Fruit fly (Drosophila melanogaster) whole organism, pupa: ENCODE data around the gene Gr93a.

Experiments used
- CG10348 ChIP-seq: fragments of 200-800 bp; sonication (Bioruptor generic); IDR thresholded peaks from 2 replicates; pipeline ENCODE4 v1.3.6; 2022; ENCODE audit warnings: missing biosample characterization, missing genetic modification characterization
- CG12605 ChIP-seq: fragments of 200-800 bp; sonication (Bioruptor generic); IDR thresholded peaks from 2 replicates; pipeline ENCODE4 v1.3.6; 2022; ENCODE audit warnings: missing biosample characterization, missing genetic modification characterization
- CG13204 ChIP-seq: fragments of 200-800 bp; sonication (Bioruptor generic); optimal IDR thresholded peaks from 2 replicates; lab custom pipeline; 2018; ENCODE audit warnings: missing biosample characterization, mild to moderate bottlenecking, missing genetic modification characterization, moderate library complexity
- CG14655 ChIP-seq: fragments of 200-800 bp; sonication (Bioruptor generic); optimal IDR thresholded peaks from 3 replicates; lab custom pipeline; 2017; ENCODE audit warnings: mild to moderate bottlenecking, missing biosample characterization, missing genetic modification reagents, missing genetic modification characterization
- CG15710 ChIP-seq: fragments of 200-800 bp; sonication (Bioruptor generic); optimal IDR thresholded peaks from 2 replicates; lab custom pipeline; 2018; ENCODE audit warnings: missing biosample characterization, mild to moderate bottlenecking, missing genetic modification characterization, moderate library complexity
- CG17806 ChIP-seq: fragments of 200-800 bp; sonication (Bioruptor generic); optimal IDR thresholded peaks from 2 replicates; lab custom pipeline; 2018; ENCODE audit warnings: missing biosample characterization, mild to moderate bottlenecking, missing genetic modification characterization, moderate library complexity
- CG32121 ChIP-seq: fragments of 200-800 bp; sonication (Bioruptor generic); IDR thresholded peaks from 2 replicates; pipeline ENCODE4 v1.3.6; 2022; ENCODE audit warnings: missing biosample characterization, missing genetic modification characterization
- CG34367 ChIP-seq: fragments of 200-800 bp; sonication (Bioruptor generic); optimal IDR thresholded peaks from 2 replicates; lab custom pipeline; 2018; ENCODE audit warnings: missing biosample characterization, mild to moderate bottlenecking, missing genetic modification characterization
- CG4496 ChIP-seq: fragments of 200-800 bp; sonication (Bioruptor generic); IDR thresholded peaks from 3 replicates; pipeline ENCODE4 v1.3.6; 2022; ENCODE audit warnings: missing biosample characterization, missing genetic modification characterization
- CG8159 ChIP-seq: fragments of 200-800 bp; sonication (Bioruptor generic); optimal IDR thresholded peaks from 3 replicates; lab custom pipeline; 2018; ENCODE audit warnings: missing biosample characterization, mild to moderate bottlenecking, missing genetic modification characterization, moderate library complexity
- CG8301 ChIP-seq: fragments of 200-800 bp; sonication (Bioruptor generic); optimal IDR thresholded peaks from 2 replicates; lab custom pipeline; 2018; ENCODE audit warnings: missing biosample characterization, mild to moderate bottlenecking, missing genetic modification characterization
- CG9948 ChIP-seq: fragments of 200-800 bp; sonication (Bioruptor generic); optimal IDR thresholded peaks from 2 replicates; lab custom pipeline; 2018; ENCODE audit warnings: missing biosample characterization, mild to moderate bottlenecking, missing genetic modification characterization, moderate library complexity
- D1 ChIP-seq: fragments of 200-800 bp; sonication (Bioruptor generic); optimal IDR thresholded peaks from 2 replicates; lab custom pipeline; 2018; ENCODE audit warnings: missing biosample characterization, mild to moderate bottlenecking, missing genetic modification characterization, moderate library complexity
- EcR ChIP-seq: fragments of 200-800 bp; sonication (Bioruptor generic); optimal IDR thresholded peaks from 3 replicates; lab custom pipeline; 2019; ENCODE audit warnings: missing biosample characterization, missing genetic modification characterization, mild to moderate bottlenecking, moderate library complexity, missing genetic modification reagents
- Ets98B ChIP-seq: fragments of 200-800 bp; sonication (Bioruptor generic); IDR thresholded peaks from 2 replicates; pipeline ENCODE4 v1.3.6; 2022; ENCODE audit warnings: missing biosample characterization, missing genetic modification characterization
- Pif1A ChIP-seq: fragments of 200-800 bp; sonication (Bioruptor generic); optimal IDR thresholded peaks from 3 replicates; lab custom pipeline; 2016; ENCODE audit warnings: missing biosample characterization, missing genetic modification characterization
- Pif1B ChIP-seq: fragments of 200-800 bp; sonication (Bioruptor generic); optimal IDR thresholded peaks from 3 replicates; lab custom pipeline; 2016; ENCODE audit warnings: missing biosample characterization, missing genetic modification characterization
- Snoo ChIP-seq: fragments of 200-800 bp; sonication (Bioruptor generic); optimal IDR thresholded peaks from 3 replicates; lab custom pipeline; 2017; ENCODE audit warnings: missing biosample characterization, mild to moderate bottlenecking, missing genetic modification characterization, inconsistent platforms
- fd96Ca ChIP-seq: fragments of 200-800 bp; sonication (Bioruptor generic); IDR thresholded peaks from 3 replicates; pipeline ENCODE4 v1.3.6; 2022; ENCODE audit warnings: missing biosample characterization, missing genetic modification characterization
- gl ChIP-seq: fragments of 200-800 bp; sonication (Bioruptor generic); optimal IDR thresholded peaks from 2 replicates; lab custom pipeline; 2018; ENCODE audit warnings: missing biosample characterization, mild to moderate bottlenecking, missing genetic modification characterization
- rn ChIP-seq: fragments of 200-800 bp; sonication (Bioruptor generic); IDR thresholded peaks from 2 replicates; pipeline ENCODE4 v1.3.6; 2022; ENCODE audit warnings: missing biosample characterization, missing genetic modification characterization

Gr93a gene

dm6 chr3R:21836201-21836504 lies 3.9 kb downstream of the Gr93a start:
- TF ChIP-seq fd96Ca (GFP tag; lab: Robert Waterston, UW): peak; percentile 38; the same call in 2 of the 3 replicates
- TF ChIP-seq Ets98B (GFP tag; lab: Robert Waterston, UW): peak; percentile 63
- no peak for TF ChIP-seq CG32121 (GFP tag; lab: Robert Waterston, UW)
- TF ChIP-seq rn: no peak
- TF ChIP-seq Pif1A: no peak
- TF ChIP-seq CG10348 (GFP tag; lab: Robert Waterston, UW): no peak
- peak; percentile 8 for TF ChIP-seq CG8301 (tag; lab: Kevin White, UChicago)
- no peak for TF ChIP-seq CG8159 (tag; lab: Kevin White, UChicago)
- TF ChIP-seq CG15710 (tag; lab: Kevin White, UChicago): no peak
- TF ChIP-seq D1: no peak
- TF ChIP-seq CG14655: no peak
- TF ChIP-seq CG34367: no peak
- no peak for TF ChIP-seq CG12605 (GFP tag; lab: Robert Waterston, UW)
- TF ChIP-seq, all 21 proteins: peak for 3

- no peak for TF ChIP-seq CG8301 (tag; lab: Kevin White, UChicago)
- no peak for TF ChIP-seq CG34367
- no peak for TF ChIP-seq rn
- TF ChIP-seq CG13204: no peak
- no peak for TF ChIP-seq CG9948 (tag; lab: Kevin White, UChicago)
- no peak for TF ChIP-seq CG12605 (GFP tag; lab: Robert Waterston, UW)
- no peak for TF ChIP-seq CG17806
- TF ChIP-seq CG8159 (tag; lab: Kevin White, UChicago): no peak
- no peak for TF ChIP-seq Snoo (tag; lab: Kevin White, UChicago)
- TF ChIP-seq EcR (GFP tag; lab: Kevin White, UChicago): no peak
- TF ChIP-seq CG10348 (GFP tag; lab: Robert Waterston, UW): no peak
- no peak for TF ChIP-seq gl (tag; lab: Kevin White, UChicago)
- TF ChIP-seq Pif1B (GFP tag; lab: Kevin White, UChicago): no peak
Observed at dm6 chr3R:21836614-21837013, 4.3 kb downstream of the Gr93a start.

DNA sequence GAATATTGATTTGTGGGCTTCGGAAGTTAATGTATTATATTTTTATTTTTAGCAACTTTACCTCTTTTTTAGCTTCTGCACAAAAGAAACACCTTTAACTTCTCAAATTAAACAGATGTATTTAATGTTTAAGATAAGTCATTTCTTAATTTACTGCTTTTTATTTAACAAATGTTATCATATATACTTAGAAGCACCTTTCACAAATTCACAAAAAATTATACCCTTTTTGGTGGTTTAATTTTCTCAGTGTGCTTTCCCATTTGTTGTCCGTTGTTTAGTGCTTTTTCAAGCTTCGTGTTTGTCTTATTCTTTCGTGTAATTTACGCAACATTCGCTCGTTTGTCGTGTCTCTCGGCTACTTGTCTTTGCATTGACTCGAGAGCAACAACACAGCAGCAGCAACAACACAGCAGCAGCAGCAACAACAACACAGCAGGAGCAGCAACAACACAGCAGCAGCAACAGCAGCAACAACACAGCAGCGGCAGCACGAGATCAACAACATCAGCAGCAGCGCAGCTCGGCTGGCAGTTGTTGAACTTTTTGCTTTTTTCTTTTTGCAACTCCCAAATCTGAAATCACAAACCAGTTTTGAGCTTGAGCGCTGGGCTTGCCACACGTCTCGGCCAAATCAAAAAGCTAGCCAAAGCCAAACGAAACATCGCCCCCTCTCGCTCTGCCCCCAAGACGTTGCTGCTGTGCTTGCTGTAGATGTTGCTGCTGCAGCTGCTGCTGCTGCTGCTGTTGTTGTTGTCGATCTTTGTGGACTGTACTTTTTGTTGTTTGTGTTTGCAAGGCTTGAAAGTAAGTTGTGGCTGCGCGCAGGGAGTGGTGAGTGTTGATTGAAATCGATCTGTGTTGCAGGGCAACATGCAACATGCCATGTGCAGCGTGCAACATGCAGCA lies 5.0 kb downstream of the Gr93a start:
- TF ChIP-seq CG17806 (peak; percentile 86), EcR (GFP tag; lab: Kevin White, UChicago) (peak; percentile 98), rn (0 out of 2 replicates have a peak, but pooled peaks have one; percentile 36), CG15710 (tag; lab: Kevin White, UChicago) (no peak), CG34367 (no peak), CG32121 (GFP tag; lab: Robert Waterston, UW) (peak; percentile 46; the same call in 1 of the 2 replicates), CG13204 (peak; percentile 83), gl (tag; lab: Kevin White, UChicago) (peak; percentile 20), CG12605 (GFP tag; lab: Robert Waterston, UW) (peak; percentile 30; the same call in 1 of the 2 replicates), Pif1B (GFP tag; lab: Kevin White, UChicago) (peak; percentile 66), CG10348 (GFP tag; lab: Robert Waterston, UW) (no peak), CG4496 (GFP tag; lab: Robert Waterston, UW) (peak; percentile 84), Snoo (tag; lab: Kevin White, UChicago) (no peak), CG14655 (peak; percentile 88), CG8159 (tag; lab: Kevin White, UChicago) (peak; percentile 85), Ets98B (GFP tag; lab: Robert Waterston, UW) (peak; percentile 82), Pif1A (no peak), CG8301 (tag; lab: Kevin White, UChicago) (peak; percentile 89), fd96Ca (GFP tag; lab: Robert Waterston, UW) (no peak; the same call in 1 of the 3 replicates), D1 (peak; percentile 76), CG9948 (tag; lab: Kevin White, UChicago) (peak; percentile 28)

dm6 chr3R:21838505-21838956 lies 6.2 kb downstream of the Gr93a start:
- TF ChIP-seq Pif1A: peak; percentile 89
- peak; percentile 73 for TF ChIP-seq Pif1B (GFP tag; lab: Kevin White, UChicago)
- no peak for TF ChIP-seq EcR (GFP tag; lab: Kevin White, UChicago)
- peak; percentile 58 for TF ChIP-seq CG32121 (GFP tag; lab: Robert Waterston, UW)
- peak; percentile 44; the same call in 1 of the 3 replicates for TF ChIP-seq CG4496 (GFP tag; lab: Robert Waterston, UW)
- peak; percentile 77; the same call in 2 of the 3 replicates for TF ChIP-seq fd96Ca (GFP tag; lab: Robert Waterston, UW)
- TF ChIP-seq CG10348 (GFP tag; lab: Robert Waterston, UW): peak; percentile 19; the same call in 1 of the 2 replicates
- TF ChIP-seq D1: peak; percentile 45
- TF ChIP-seq CG17806: peak; percentile 73
- peak; percentile 92 for TF ChIP-seq CG15710 (tag; lab: Kevin White, UChicago)
- TF ChIP-seq Ets98B (GFP tag; lab: Robert Waterston, UW): peak; percentile 71
- peak; percentile 44 for TF ChIP-seq rn
- 0 out of 2 replicates have a peak, but pooled peaks have one; percentile 11 for TF ChIP-seq CG12605 (GFP tag; lab: Robert Waterston, UW)
- TF ChIP-seq CG34367: peak; percentile 91
- TF ChIP-seq CG8301 (tag; lab: Kevin White, UChicago): peak; percentile 80
- peak; percentile 90 for TF ChIP-seq CG14655
- peak; percentile 4 for TF ChIP-seq gl (tag; lab: Kevin White, UChicago)
- peak; percentile 71 for TF ChIP-seq CG13204
- peak; percentile 89 for TF ChIP-seq Snoo (tag; lab: Kevin White, UChicago)
- peak; percentile 91 for TF ChIP-seq CG9948 (tag; lab: Kevin White, UChicago)
- peak; percentile 85 for TF ChIP-seq CG8159 (tag; lab: Kevin White, UChicago)

- TF ChIP-seq Ets98B (GFP tag; lab: Robert Waterston, UW): no peak
- TF ChIP-seq CG4496 (GFP tag; lab: Robert Waterston, UW): no peak
- peak; percentile 76 for TF ChIP-seq CG8301 (tag; lab: Kevin White, UChicago)
- peak; percentile 90 for TF ChIP-seq CG8159 (tag; lab: Kevin White, UChicago)
- no peak for TF ChIP-seq rn
- TF ChIP-seq CG10348 (GFP tag; lab: Robert Waterston, UW): no peak
- TF ChIP-seq CG14655: peak; percentile 87
- TF ChIP-seq Snoo (tag; lab: Kevin White, UChicago): peak; percentile 55
- TF ChIP-seq CG17806: peak; percentile 85
- peak; percentile 90 for TF ChIP-seq D1
- TF ChIP-seq Pif1B (GFP tag; lab: Kevin White, UChicago): peak; percentile 19
- no peak for TF ChIP-seq CG12605 (GFP tag; lab: Robert Waterston, UW)
- TF ChIP-seq gl (tag; lab: Kevin White, UChicago): no peak
- TF ChIP-seq CG9948 (tag; lab: Kevin White, UChicago): peak; percentile 90
- TF ChIP-seq CG34367: peak; percentile 82
- TF ChIP-seq CG15710 (tag; lab: Kevin White, UChicago): peak; percentile 89
- TF ChIP-seq Pif1A: peak; percentile 19
Observed at dm6 chr3R:21839636-21840035, 7.3 kb downstream of the Gr93a start.
